Worm (Caenorhabditis elegans): ENCODE results near the gene slc-36.3.

DNA sequence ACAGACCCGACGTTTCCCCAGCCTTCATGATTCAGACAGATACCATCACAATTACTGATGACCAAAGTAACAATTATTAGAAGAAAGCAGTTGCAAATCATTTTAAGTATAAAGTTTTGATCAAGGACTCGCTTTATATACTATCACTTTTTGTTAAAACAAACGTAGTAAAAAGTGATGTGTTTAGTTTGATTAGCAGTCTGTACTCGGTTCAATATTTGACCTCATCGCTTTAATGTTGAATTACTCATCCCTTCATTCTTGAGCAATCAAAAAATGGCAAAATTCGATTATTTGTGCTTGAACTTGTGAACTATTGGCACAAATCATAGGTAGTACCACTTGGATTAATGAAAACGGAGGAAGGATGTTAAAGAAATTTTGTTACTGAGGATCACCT lies 14.3 kb upstream of the slc-36.3 start, which contains the start of gene abf-4:
- TF ChIP-seq lin-39 (tag; optimal IDR thresholded peaks at IDR 0.05) = no peak
- TF ChIP-seq snpc-4 (tag; optimal IDR thresholded peaks at IDR 0.05) = no peak
- TF ChIP-seq skn-1 (tag; optimal IDR thresholded peaks at IDR 0.05) = no peak
